Worm (Caenorhabditis elegans): ENCODE data around the gene C56G2.15.

DNA sequence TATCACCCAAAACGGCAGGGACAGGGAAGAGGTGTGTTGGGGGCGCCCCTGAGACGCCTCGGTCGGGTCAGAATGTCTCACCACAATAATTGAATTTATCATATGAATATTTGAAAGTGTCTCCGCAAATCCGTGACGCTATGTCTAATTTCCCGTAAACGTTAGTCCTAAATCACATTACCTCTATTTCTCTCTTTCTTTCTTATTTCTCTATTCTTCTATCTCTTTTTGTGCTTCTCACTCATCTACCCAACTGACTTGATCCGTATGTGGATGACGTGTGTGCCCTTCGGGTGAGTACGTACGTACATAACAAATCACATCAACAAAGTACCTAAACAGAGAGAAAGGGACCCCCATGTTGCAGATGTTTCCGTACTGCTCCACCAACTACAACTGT is 50.4 kb downstream of the C56G2.15 start:
- TF ChIP-seq ama-1 (optimal IDR thresholded peaks at IDR 0.05) (no peak), lsy-2 (tag; optimal IDR thresholded peaks at IDR 0.05) (no peak), ZK546.5 (tag; optimal IDR thresholded peaks at IDR 0.05) (no peak), nhr-11 (tag; optimal IDR thresholded peaks at IDR 0.05) (no peak)
